Fruit fly (Drosophila melanogaster) whole organism, wandering third instar larva: ENCODE data around the gene Sec71.

Experiments used
- Abd-B ChIP-seq: fragments of >200 bp; optimal IDR thresholded peaks from 2 replicates; lab custom pipeline; 2017; ENCODE audit warnings: missing biosample characterization, missing genetic modification characterization
- CG32264 ChIP-seq: fragments of 200-800 bp; sonication (Bioruptor generic); optimal IDR thresholded peaks from 2 replicates; lab custom pipeline; 2016; ENCODE audit warnings: missing biosample characterization, missing genetic modification characterization
- CG9705 ChIP-seq: fragments of 200-800 bp; sonication (Bioruptor generic); optimal IDR thresholded peaks from 2 replicates; lab custom pipeline; 2018; ENCODE audit warnings: missing biosample characterization, mild to moderate bottlenecking, missing genetic modification characterization
- CrebA ChIP-seq: fragments of 200-800 bp; sonication (Bioruptor generic); optimal IDR thresholded peaks from 2 replicates; lab custom pipeline; 2016; ENCODE audit warnings: missing biosample characterization, mild to moderate bottlenecking, missing genetic modification characterization, borderline replicate concordance
- Dfd ChIP-seq: fragments of >200 bp; optimal IDR thresholded peaks from 2 replicates; lab custom pipeline; 2017; ENCODE audit warnings: missing biosample characterization, missing genetic modification characterization
- Dif ChIP-seq: fragments of 200-275, 200-300 bp; sonication (Bioruptor generic); optimal IDR thresholded peaks from 2 replicates; lab custom pipeline; 2018; ENCODE audit warnings: missing biosample characterization, missing genetic modification characterization; ENCODE audit not compliant: partially characterized antibody
- GATAd ChIP-seq: sonication (Bioruptor generic); optimal IDR thresholded peaks from 2 replicates; lab custom pipeline; 2016; ENCODE audit warnings: missing biosample characterization, missing genetic modification characterization
- HLH106 ChIP-seq: fragments of 200-800 bp; optimal IDR thresholded peaks from 3 replicates; lab custom pipeline; 2019; ENCODE audit warnings: missing biosample characterization, mild to moderate bottlenecking, missing genetic modification characterization, moderate library complexity
- Hnf4 ChIP-seq: fragments of 200-800 bp; sonication (Bioruptor generic); optimal IDR thresholded peaks from 2 replicates; lab custom pipeline; 2016; ENCODE audit warnings: missing biosample characterization, mild to moderate bottlenecking, missing genetic modification characterization
- Hr78 ChIP-seq: fragments of >200 bp; optimal IDR thresholded peaks from 2 replicates; lab custom pipeline; 2017; ENCODE audit warnings: missing biosample characterization, missing genetic modification characterization
- Hr83 ChIP-seq: fragments of 200-300 bp; sonication (Bioruptor generic); optimal IDR thresholded peaks from 2 replicates; lab custom pipeline; 2016; ENCODE audit warnings: missing biosample characterization, mild to moderate bottlenecking, missing genetic modification characterization, moderate library complexity; ENCODE audit not compliant: poor library complexity, severe bottlenecking
- Jra ChIP-seq: sonication (Bioruptor generic); optimal IDR thresholded peaks from 2 replicates; lab custom pipeline; 2016; ENCODE audit warnings: missing biosample characterization, missing genetic modification characterization
- Mio ChIP-seq: sonication (Bioruptor generic); optimal IDR thresholded peaks from 2 replicates; lab custom pipeline; 2016; ENCODE audit warnings: missing biosample characterization, missing genetic modification characterization
- Myc ChIP-seq: fragments of >200 bp; optimal IDR thresholded peaks from 2 replicates; lab custom pipeline; 2017
- N ChIP-seq: fragments of >200 bp; optimal IDR thresholded peaks from 2 replicates; lab custom pipeline; 2018; ENCODE audit warnings: missing biosample characterization, missing external identifiers, missing genetic modification characterization
- OdsH ChIP-seq: fragments of 200-800 bp; sonication (Bioruptor generic); optimal IDR thresholded peaks from 2 replicates; lab custom pipeline; 2016; ENCODE audit warnings: missing biosample characterization, mild to moderate bottlenecking, missing genetic modification characterization
- Rel ChIP-seq, 2 experiments: fragments of 200-800 bp; sonication (Bioruptor generic) in 1 of 2; optimal IDR thresholded peaks; 2 replicates in 1 of 2; 3 replicates in 1 of 2; lab custom pipeline; 2016 to 2019; ENCODE audit warnings: mild to moderate bottlenecking in 2 of 2, missing biosample characterization in 2 of 2, missing genetic modification characterization in 2 of 2, moderate library complexity in 1 of 2
- Sp1 ChIP-seq: fragments of 200-800 bp; sonication (Bioruptor generic); optimal IDR thresholded peaks from 3 replicates; lab custom pipeline; 2019; ENCODE audit warnings: missing biosample characterization, mild to moderate bottlenecking, missing genetic modification characterization, moderate library complexity
- Vsx2 ChIP-seq: fragments of 200-300, 225-300 bp; sonication (Bioruptor generic); optimal IDR thresholded peaks from 2 replicates; lab custom pipeline; 2018; ENCODE audit warnings: missing biosample characterization, missing genetic modification characterization; ENCODE audit not compliant: partially characterized antibody
- br ChIP-seq: fragments of 200-800 bp; sonication (Bioruptor generic); optimal IDR thresholded peaks from 2 replicates; lab custom pipeline; 2016; ENCODE audit warnings: missing biosample characterization, missing genetic modification characterization
- brk ChIP-seq: fragments of 200-800 bp; sonication (Bioruptor generic); optimal IDR thresholded peaks from 2 replicates; lab custom pipeline; 2016; ENCODE audit warnings: missing biosample characterization, mild to moderate bottlenecking, missing genetic modification characterization
- dl ChIP-seq, 2 experiments: fragments of 175-275, 200-275 bp in 1 of 2; fragments of 200-275 bp in 1 of 2; sonication (Bioruptor generic); optimal IDR thresholded peaks; lab custom pipeline; 2018; ENCODE audit warnings: mild to moderate bottlenecking in 2 of 2, missing biosample characterization in 2 of 2, missing genetic modification characterization in 2 of 2, moderate library complexity in 2 of 2; ENCODE audit not compliant: partially characterized antibody in 2 of 2, insufficient read depth in 1 of 2
- dmrt93B ChIP-seq: fragments of 200-800 bp; sonication (Bioruptor generic); optimal IDR thresholded peaks from 2 replicates; lab custom pipeline; 2018; ENCODE audit warnings: missing biosample characterization, mild to moderate bottlenecking, missing genetic modification characterization
- dsf ChIP-seq: sonication (Bioruptor generic); optimal IDR thresholded peaks from 2 replicates; lab custom pipeline; 2016; ENCODE audit warnings: missing biosample characterization, missing genetic modification characterization, borderline replicate concordance
- ey ChIP-seq: fragments of 200-800 bp; sonication (Bioruptor generic); optimal IDR thresholded peaks from 2 replicates; lab custom pipeline; 2016; ENCODE audit warnings: missing biosample characterization, missing genetic modification characterization
- foxo ChIP-seq, 2 experiments: fragments of 200-800 bp; sonication (Bioruptor generic); optimal IDR thresholded peaks; 2 replicates in 1 of 2; 3 replicates in 1 of 2; lab custom pipeline; 2016 to 2017; ENCODE audit warnings: missing biosample characterization in 2 of 2, missing genetic modification characterization in 2 of 2
- fru ChIP-seq: fragments of 200-800 bp; sonication (Bioruptor generic); optimal IDR thresholded peaks from 3 replicates; lab custom pipeline; 2016; ENCODE audit warnings: missing biosample characterization, mild to moderate bottlenecking, missing genetic modification characterization
- h ChIP-seq: fragments of 200-800 bp; sonication (Bioruptor generic); optimal IDR thresholded peaks from 3 replicates; lab custom pipeline; 2016; ENCODE audit warnings: missing biosample characterization, mild to moderate bottlenecking, missing genetic modification characterization
- jim ChIP-seq: fragments of 175-275, 200-325 bp; sonication (Bioruptor generic); optimal IDR thresholded peaks from 2 replicates; lab custom pipeline; 2016; ENCODE audit warnings: missing biosample characterization, mild to moderate bottlenecking, missing genetic modification characterization
- lola ChIP-seq: fragments of >200 bp; optimal IDR thresholded peaks from 2 replicates; lab custom pipeline; 2017; ENCODE audit warnings: missing biosample characterization, missing genetic modification characterization
- pan ChIP-seq: fragments of >200 bp; optimal IDR thresholded peaks from 2 replicates; lab custom pipeline; 2017
- psq ChIP-seq: fragments of 200-800 bp; sonication (Bioruptor generic); optimal IDR thresholded peaks from 3 replicates; lab custom pipeline; 2017; ENCODE audit warnings: missing biosample characterization, mild to moderate bottlenecking, missing genetic modification characterization, moderate library complexity
- rgr ChIP-seq: fragments of 200-800 bp; sonication (Bioruptor generic); optimal IDR thresholded peaks from 3 replicates; lab custom pipeline; 2016; ENCODE audit warnings: missing biosample characterization, mild to moderate bottlenecking, missing genetic modification characterization
- sage ChIP-seq: fragments of 200-800 bp; sonication (Bioruptor generic); optimal IDR thresholded peaks from 2 replicates; lab custom pipeline; 2016; ENCODE audit warnings: missing biosample characterization, mild to moderate bottlenecking, missing genetic modification characterization
- sv ChIP-seq: fragments of 200-800 bp; sonication (Bioruptor generic); optimal IDR thresholded peaks from 3 replicates; lab custom pipeline; 2016; ENCODE audit warnings: missing biosample characterization, missing genetic modification characterization
- tai ChIP-seq: sonication (Bioruptor generic); optimal IDR thresholded peaks from 2 replicates; lab custom pipeline; 2016; ENCODE audit warnings: missing biosample characterization, missing genetic modification characterization
- usp ChIP-seq: fragments of >200 bp; optimal IDR thresholded peaks from 2 replicates; lab custom pipeline; 2017; ENCODE audit warnings: missing biosample characterization, missing genetic modification characterization
- woc ChIP-seq: sonication (Bioruptor generic); optimal IDR thresholded peaks from 2 replicates; lab custom pipeline; 2016; ENCODE audit warnings: missing biosample characterization, mild to moderate bottlenecking, missing genetic modification characterization

Sec71 gene

DNA sequence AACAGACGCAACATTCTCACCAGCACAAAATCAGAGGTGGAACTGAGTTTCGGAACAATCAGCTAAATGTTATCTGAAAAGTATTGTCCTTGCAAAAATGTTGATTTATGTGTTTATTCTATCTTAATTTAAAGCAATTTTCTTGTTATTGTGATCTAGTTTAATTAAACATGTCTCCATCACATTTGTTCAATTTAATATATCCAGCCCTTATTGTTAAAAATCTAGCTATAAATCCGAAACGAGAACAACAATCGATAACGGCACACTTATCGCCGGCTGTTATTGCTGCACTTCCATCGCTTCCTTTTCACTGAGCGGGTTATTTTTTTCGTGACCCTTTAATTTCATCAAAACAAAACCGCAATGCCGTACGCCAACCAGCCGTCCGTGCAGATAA is 39.7 kb downstream of the Sec71 start, which contains the start of the genes GatC, PolG2 and Polr2C (continued):
- peak; percentile 64 for TF ChIP-seq Dif (GFP tag; lab: Kevin White, UChicago)

DNA sequence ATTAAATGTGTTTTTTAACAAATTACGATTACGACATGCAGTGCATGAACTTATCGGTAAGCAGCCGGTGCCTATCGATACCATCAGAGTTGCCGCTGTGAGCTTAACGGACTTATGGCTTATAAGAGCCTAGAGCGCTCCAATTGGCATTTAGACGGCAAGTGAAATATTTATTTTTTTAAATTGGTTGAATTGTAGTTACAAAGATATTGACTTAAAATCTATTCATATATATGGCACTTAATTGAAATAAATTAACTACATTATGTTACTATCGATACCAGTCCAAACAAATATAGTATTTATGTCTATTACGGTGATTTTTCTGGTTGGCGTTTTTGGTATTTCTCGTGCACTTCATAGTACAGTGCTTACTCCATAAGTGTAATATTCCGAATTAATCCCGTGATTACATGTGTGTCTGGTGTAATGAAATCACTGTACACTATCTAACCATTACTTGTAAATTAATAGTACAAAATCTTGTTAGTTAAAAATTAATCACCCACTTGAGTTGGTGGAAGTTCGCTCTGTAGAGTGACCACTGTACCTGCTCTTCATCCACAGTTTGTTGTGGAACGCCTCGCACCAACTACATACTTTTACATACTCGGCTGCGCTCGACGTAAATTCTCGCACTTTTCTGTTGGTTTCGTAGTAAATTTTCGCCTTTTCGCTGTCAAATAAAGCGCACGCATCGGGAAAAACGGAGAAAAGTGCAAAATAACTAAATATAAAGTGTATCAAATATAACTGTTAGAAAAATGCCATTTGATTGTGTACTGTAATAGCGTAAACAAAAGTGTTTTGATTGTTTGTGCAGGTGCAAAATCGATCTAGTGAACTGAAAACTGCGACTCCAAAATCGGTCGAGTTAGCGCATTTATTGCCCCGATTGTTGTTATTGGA is 41.9 kb downstream of the Sec71 start, which contains the start of the genes mRpS23 and CenG1A:
mRpS23 (minus strand) TSS at position 71 of the 909 bp plus-strand sequence.
CenG1A (plus strand) TSS at position 563 of the 909 bp plus-strand sequence.
- TF ChIP-seq psq (GFP tag; lab: Kevin White, UChicago) (peak; percentile 99), dmrt93B (GFP tag; lab: Kevin White, UChicago) (peak; percentile 99), CG32264 (GFP tag; lab: Kevin White, UChicago) (peak; percentile 99), Vsx2 (no peak), N (no peak), Dfd (GFP tag; lab: Kevin White, UChicago) (no peak), Myc (lab: Kevin White, UChicago) (peak; percentile 6), Hnf4 (GFP tag; lab: Kevin White, UChicago) (peak; percentile 100), sage (GFP tag; lab: Kevin White, UChicago) (peak; percentile 99), HLH106 (tag; lab: Kevin White, UChicago) (peak; percentile 100), sv (GFP tag; lab: Kevin White, UChicago) (peak; percentile 100), h (GFP tag; lab: Kevin White, UChicago) (peak; percentile 100), pan (lab: Kevin White, UChicago) (no peak), Hr78 (GFP tag; lab: Kevin White, UChicago) (no peak), CrebA (no peak), Hr83 (GFP tag; lab: Kevin White, UChicago) (peak; percentile 100), Abd-B (GFP tag; lab: Kevin White, UChicago) (no peak), CG9705 (peak; percentile 99), GATAd (GFP tag; lab: Kevin White, UChicago) (peak; percentile 98), Rel (GFP tag; optimal IDR thresholded peaks at IDR 0.05; lab: Kevin White, UChicago) (peak; percentile 99), Rel (tag; optimal IDR thresholded peaks at IDR 0.05; lab: Kevin White, UChicago) (peak; percentile 96), br (GFP tag; lab: Kevin White, UChicago) (peak; percentile 100), Sp1 (GFP tag; lab: Kevin White, UChicago) (peak; percentile 100), ey (peak; percentile 100), foxo (GFP tag; optimal IDR thresholded peaks at IDR 0.05; lab: Kevin White, UChicago) (peak; percentile 99 to 100), fru (GFP tag; lab: Kevin White, UChicago) (peak; percentile 100), tai (no peak), usp (GFP tag; lab: Kevin White, UChicago) (no peak), rgr (GFP tag; lab: Kevin White, UChicago) (peak; percentile 100), woc (peak; percentile 100), Mio (peak; percentile 97), brk (GFP tag; lab: Kevin White, UChicago) (no peak), OdsH (GFP tag; lab: Kevin White, UChicago) (peak; percentile 100), Jra (peak; percentile 99), dsf (peak; percentile 98), lola (GFP tag; lab: Kevin White, UChicago) (no peak), dl (GFP tag; optimal IDR thresholded peaks at IDR 0.05; lab: Kevin White, UChicago; ENCODE audit: insufficient read depth in 1 of 2, partially characterized antibody in 2 of 2) (no peak), Dif (GFP tag; lab: Kevin White, UChicago) (no peak), jim (peak; percentile 98)
